Worm (Caenorhabditis elegans): ENCODE results near the gene F43C1.7.

The F43C1.7 gene

DNA sequence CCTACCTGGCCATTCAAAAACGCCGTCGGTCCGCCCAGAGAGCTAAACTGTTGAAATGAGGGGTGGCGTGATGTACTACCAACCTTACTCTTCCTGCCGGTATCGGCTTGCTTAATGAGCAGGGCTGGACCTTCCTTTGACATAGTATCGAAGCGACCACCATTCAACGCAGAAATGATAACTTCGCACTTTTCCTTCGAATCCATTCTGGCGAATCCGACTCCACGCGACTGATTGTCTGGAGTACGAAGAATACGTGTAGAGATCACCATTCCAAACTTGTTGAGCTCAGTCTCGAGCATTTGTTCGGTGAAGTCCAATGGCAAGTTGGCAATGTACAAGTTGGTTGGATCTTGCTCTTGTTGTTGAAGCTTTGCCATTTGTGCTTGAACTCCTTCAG, 35.8 kb upstream of the F43C1.7 start:
- TF ChIP-seq mbf-1 (tag; optimal IDR thresholded peaks at IDR 0.05) (no peak), ceh-16 (tag; optimal IDR thresholded peaks at IDR 0.05) (no peak), mdl-1 (tag; optimal IDR thresholded peaks at IDR 0.05) (no peak), nhr-129 (tag; optimal IDR thresholded peaks at IDR 0.05) (no peak), unc-55 (GFP tag; optimal IDR thresholded peaks at IDR 0.05) (no peak), zag-1 (tag; optimal IDR thresholded peaks at IDR 0.05) (no peak)

- no peak for TF ChIP-seq nhr-129 (tag; optimal IDR thresholded peaks at IDR 0.05)
- no peak for TF ChIP-seq crh-2 (tag; optimal IDR thresholded peaks at IDR 0.05)
- TF ChIP-seq nhr-12 (tag; optimal IDR thresholded peaks at IDR 0.05): no peak
- TF ChIP-seq gmeb-1 (tag; optimal IDR thresholded peaks at IDR 0.05): no peak
- TF ChIP-seq elt-1 (tag; optimal IDR thresholded peaks at IDR 0.05): no peak
- TF ChIP-seq ZK546.5 (tag; optimal IDR thresholded peaks at IDR 0.05): no peak
- no peak for TF ChIP-seq C34F6.9 (tag; optimal IDR thresholded peaks at IDR 0.05)
- no peak for TF ChIP-seq mdl-1 (tag; optimal IDR thresholded peaks at IDR 0.05)
- no peak for TF ChIP-seq sem-4 (tag; optimal IDR thresholded peaks at IDR 0.05)
- TF ChIP-seq lin-13 (GFP tag; optimal IDR thresholded peaks at IDR 0.05): no peak
- no peak for TF ChIP-seq ztf-1 (GFP tag; conservative IDR thresholded peaks at IDR 0.05)
These were observed 35.4 kb upstream of the F43C1.7 start for ce11 chrIII:4277762-4278161.

DNA sequence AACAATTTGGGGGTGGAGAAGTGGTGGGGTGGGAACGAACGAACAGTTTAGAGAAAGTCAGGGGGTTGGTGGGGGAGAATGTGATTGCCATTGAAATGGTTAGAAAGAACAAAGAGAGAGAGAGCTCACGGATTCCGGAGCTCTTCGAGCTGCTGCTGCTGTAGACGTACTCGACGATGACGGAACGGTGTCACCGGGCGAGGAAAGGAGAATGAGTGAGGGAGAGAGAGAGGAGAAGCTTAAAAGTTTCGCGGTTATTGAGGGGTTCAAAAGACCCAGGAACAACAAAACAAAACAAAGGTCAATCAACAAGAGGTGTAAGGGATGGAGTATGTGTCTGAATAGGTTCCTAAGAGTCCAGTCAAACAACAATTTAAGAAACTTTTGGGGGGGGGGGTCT, 33.9 kb upstream of the F43C1.7 start:
- no peak for TF ChIP-seq F13H6.1 (tag; optimal IDR thresholded peaks at IDR 0.05)
- TF ChIP-seq unc-62 (GFP tag; optimal IDR thresholded peaks at IDR 0.05): no peak
- no peak for TF ChIP-seq ztf-11 (tag; optimal IDR thresholded peaks at IDR 0.05)
- no peak for TF ChIP-seq nhr-12 (tag; optimal IDR thresholded peaks at IDR 0.05)

ce11 chrIII:4275704-4276103, 33.3 kb upstream of the F43C1.7 start:
- TF ChIP-seq C34F6.9 (tag; optimal IDR thresholded peaks at IDR 0.05) (no peak), lsy-2 (tag; optimal IDR thresholded peaks at IDR 0.05) (peak in 1 of 2 experiments; percentile 5)

DNA sequence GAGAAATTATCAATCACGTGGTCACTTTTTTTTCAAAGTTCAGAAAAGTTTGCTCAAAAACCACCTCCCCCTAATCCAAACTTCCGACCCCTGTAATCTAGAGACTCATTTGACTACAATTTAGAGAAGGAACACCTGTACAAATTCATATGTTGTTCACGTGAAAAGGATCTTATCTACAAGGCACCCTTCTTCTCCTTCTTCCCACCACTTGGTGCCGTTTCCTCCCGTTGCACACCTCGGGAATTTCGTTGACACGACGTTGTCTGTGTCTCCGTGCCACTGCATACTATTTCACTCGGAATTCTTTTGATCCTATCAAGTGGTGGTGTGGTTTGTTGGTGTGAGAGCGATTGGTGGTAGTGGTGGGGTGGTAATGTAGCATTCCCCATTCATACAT, 32.1 kb upstream of the F43C1.7 start:
- TF ChIP-seq ceh-16 (tag; optimal IDR thresholded peaks at IDR 0.05) (peak; percentile 47), nhr-25 (tag; optimal IDR thresholded peaks at IDR 0.05) (no peak), sma-9 (GFP tag; optimal IDR thresholded peaks at IDR 0.05) (peak; percentile 17), sma-9 (tag; optimal IDR thresholded peaks at IDR 0.05) (no peak), F13H6.1 (tag; optimal IDR thresholded peaks at IDR 0.05) (no peak)

DNA sequence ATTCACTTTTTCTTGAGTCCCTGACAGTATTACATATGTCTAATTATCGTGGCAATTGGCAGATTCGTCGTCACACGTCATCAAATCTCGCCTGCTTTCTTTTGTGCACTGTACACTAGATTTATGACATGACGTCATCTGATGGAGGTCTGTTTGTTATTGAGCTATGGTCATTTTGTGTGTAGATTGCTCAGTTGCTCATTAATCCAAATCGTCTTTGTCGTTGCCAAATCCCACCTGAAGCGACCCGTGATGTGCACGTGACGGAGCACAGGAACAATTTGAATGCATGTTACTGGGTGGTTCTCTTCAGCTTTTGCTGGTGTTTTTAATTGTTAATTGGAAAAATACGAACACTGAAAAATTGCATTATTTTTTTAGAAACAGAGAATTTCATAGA, 30.5 kb upstream of the F43C1.7 start:
- TF ChIP-seq R02D3.7 (tag; optimal IDR thresholded peaks at IDR 0.05) (no peak), nhr-21 (tag; optimal IDR thresholded peaks at IDR 0.05) (no peak), mbf-1 (tag; optimal IDR thresholded peaks at IDR 0.05) (no peak), unc-55 (GFP tag; optimal IDR thresholded peaks at IDR 0.05) (no peak), nhr-11 (tag; optimal IDR thresholded peaks at IDR 0.05) (no peak), ceh-16 (tag; optimal IDR thresholded peaks at IDR 0.05) (no peak), C34F6.9 (tag; optimal IDR thresholded peaks at IDR 0.05) (no peak), nhr-23 (tag; optimal IDR thresholded peaks at IDR 0.05) (no peak), mdl-1 (tag; optimal IDR thresholded peaks at IDR 0.05) (no peak), crh-2 (tag; optimal IDR thresholded peaks at IDR 0.05) (no peak), peb-1 (tag; optimal IDR thresholded peaks at IDR 0.05) (no peak), gmeb-1 (tag; optimal IDR thresholded peaks at IDR 0.05) (no peak), nhr-129 (tag; optimal IDR thresholded peaks at IDR 0.05) (no peak), unc-62 (GFP tag; optimal IDR thresholded peaks at IDR 0.05) (no peak), dmd-4 (tag; optimal IDR thresholded peaks at IDR 0.05) (no peak), lin-11 (tag; optimal IDR thresholded peaks at IDR 0.05) (no peak)

ce11 chrIII:4271059-4271458, 28.7 kb upstream of the F43C1.7 start:
- TF ChIP-seq egl-27 (tag; optimal IDR thresholded peaks at IDR 0.05) (no peak), nhr-11 (tag; optimal IDR thresholded peaks at IDR 0.05) (no peak), nhr-129 (tag; optimal IDR thresholded peaks at IDR 0.05) (no peak), nhr-6 (tag; optimal IDR thresholded peaks at IDR 0.05) (no peak), blmp-1 (tag; optimal IDR thresholded peaks at IDR 0.05; ENCODE audit: insufficient read depth) (no peak), sma-9 (GFP tag; optimal IDR thresholded peaks at IDR 0.05) (no peak), sma-9 (tag; optimal IDR thresholded peaks at IDR 0.05) (no peak), unc-55 (GFP tag; optimal IDR thresholded peaks at IDR 0.05) (no peak), nhr-23 (tag; optimal IDR thresholded peaks at IDR 0.05) (no peak), Y55F3AM.14 (GFP tag; optimal IDR thresholded peaks at IDR 0.05) (no peak), nhr-10 (tag; optimal IDR thresholded peaks at IDR 0.05) (no peak), alr-1 (tag; optimal IDR thresholded peaks at IDR 0.05) (no peak), nhr-25 (tag; optimal IDR thresholded peaks at IDR 0.05) (no peak), nhr-21 (tag; optimal IDR thresholded peaks at IDR 0.05) (no peak)

Data from whole organism, L2 larva.